Fruit fly (Drosophila melanogaster) whole organism, embryonic: ENCODE measurements around the gene Gart.

Experiments used
- Ada2b ChIP-seq: fragments of 200-800 bp; sonication (Bioruptor generic); IDR thresholded peaks from 2 replicates; pipeline ENCODE4 v1.3.6; 2022; ENCODE audit warnings: missing biosample characterization, missing genetic modification characterization
- Antp ChIP-seq: fragments of 200-800 bp; sonication (Bioruptor generic); optimal IDR thresholded peaks from 3 replicates; lab custom pipeline; 2016; ENCODE audit warnings: missing biosample characterization, missing genetic modification characterization
- CG10147 ChIP-seq: fragments of 200-800 bp; sonication (Bioruptor generic); optimal IDR thresholded peaks from 2 replicates; lab custom pipeline; 2019; ENCODE audit warnings: missing biosample characterization, mild to moderate bottlenecking, missing genetic modification characterization, moderate library complexity
- CG10209 ChIP-seq: fragments of 200-800 bp; sonication (Bioruptor generic); optimal IDR thresholded peaks from 3 replicates; lab custom pipeline; 2017; ENCODE audit warnings: missing biosample characterization, mild to moderate bottlenecking, missing genetic modification characterization, missing genetic modification reagents
- CG10431 ChIP-seq: fragments of 200-800 bp; sonication (Bioruptor generic); optimal IDR thresholded peaks from 3 replicates; lab custom pipeline; 2018; ENCODE audit warnings: missing biosample characterization, mild to moderate bottlenecking, missing genetic modification characterization
- CG11695 ChIP-seq: fragments of 200-800 bp; sonication (Bioruptor generic); IDR thresholded peaks from 3 replicates; pipeline ENCODE4 v1.3.6; 2022; ENCODE audit warnings: missing biosample characterization, missing genetic modification characterization
- CG13894 ChIP-seq: fragments of 200-800 bp; sonication (Bioruptor generic); optimal IDR thresholded peaks from 3 replicates; lab custom pipeline; 2018; ENCODE audit warnings: missing biosample characterization, mild to moderate bottlenecking, missing genetic modification characterization, moderate library complexity
- CG17568 ChIP-seq: fragments of 200-800 bp; sonication (Bioruptor generic); optimal IDR thresholded peaks from 2 replicates; lab custom pipeline; 2018; ENCODE audit warnings: missing biosample characterization, mild to moderate bottlenecking, missing genetic modification characterization, moderate library complexity
- CG17829 ChIP-seq: fragments of 200-800 bp; optimal IDR thresholded peaks from 2 replicates; lab custom pipeline; 2019; ENCODE audit warnings: missing biosample characterization, mild to moderate bottlenecking, missing genetic modification characterization, moderate library complexity
- CG1832 ChIP-seq: fragments of 200-800 bp; sonication (Bioruptor generic); optimal IDR thresholded peaks from 2 replicates; lab custom pipeline; 2017; ENCODE audit warnings: missing biosample characterization, mild to moderate bottlenecking, missing genetic modification characterization, inconsistent platforms
- CG2678 ChIP-seq: fragments of 200-800 bp; sonication (Bioruptor generic); optimal IDR thresholded peaks from 3 replicates; lab custom pipeline; 2019; ENCODE audit warnings: missing biosample characterization, mild to moderate bottlenecking, missing genetic modification characterization, moderate library complexity
- CG30431 ChIP-seq: fragments of 200-800 bp; sonication (Bioruptor generic); optimal IDR thresholded peaks from 2 replicates; lab custom pipeline; 2017; ENCODE audit warnings: missing biosample characterization, missing genetic modification characterization
- CG31441 ChIP-seq: fragments of 200-800 bp; sonication (Bioruptor generic); IDR thresholded peaks from 2 replicates; pipeline ENCODE4 v1.3.6; 2022; ENCODE audit warnings: missing biosample characterization, missing genetic modification characterization
- CG32772 ChIP-seq: fragments of 200-800 bp; sonication (Bioruptor generic); IDR thresholded peaks from 2 replicates; pipeline ENCODE4 v1.3.6; 2022; ENCODE audit warnings: missing biosample characterization, missing genetic modification characterization
- CG4360 ChIP-seq: fragments of 200-800 bp; sonication (Bioruptor generic); IDR thresholded peaks from 2 replicates; pipeline ENCODE4 v1.3.6; 2022; ENCODE audit warnings: missing biosample characterization, missing genetic modification characterization
- CG4730 ChIP-seq: fragments of 200-800 bp; sonication (Bioruptor generic); IDR thresholded peaks from 2 replicates; pipeline ENCODE4 v1.3.6; 2022; ENCODE audit warnings: missing biosample characterization, missing genetic modification characterization
- CG7357 ChIP-seq: fragments of 200-800 bp; sonication (Bioruptor generic); IDR thresholded peaks from 3 replicates; pipeline ENCODE4 v1.3.6; 2022; ENCODE audit warnings: missing biosample characterization, missing genetic modification characterization
- CG8290 ChIP-seq, 3 experiments: fragments of 200-800 bp; sonication (Bioruptor generic); optimal IDR thresholded peaks; 2 replicates each; lab custom pipeline; 2016 to 2019; ENCODE audit warnings: missing biosample characterization in 3 of 3, missing genetic modification characterization in 3 of 3, mild to moderate bottlenecking in 2 of 3, moderate library complexity in 1 of 3
- Deaf1 ChIP-seq: fragments of 200-800 bp; optimal IDR thresholded peaks from 3 replicates; lab custom pipeline; 2019; ENCODE audit warnings: missing biosample characterization, mild to moderate bottlenecking, missing genetic modification characterization, moderate library complexity
- Elba2 ChIP-seq: fragments of 200-800 bp; sonication (Bioruptor generic); optimal IDR thresholded peaks from 3 replicates; lab custom pipeline; 2016; ENCODE audit warnings: missing biosample characterization, missing genetic modification characterization
- HLH54F ChIP-seq: fragments of 200-800 bp; sonication (Bioruptor generic); optimal IDR thresholded peaks from 3 replicates; lab custom pipeline; 2016; ENCODE audit warnings: missing biosample characterization, missing genetic modification characterization
- Mad ChIP-seq: fragments of 200-800 bp; sonication (Bioruptor generic); optimal IDR thresholded peaks from 2 replicates; lab custom pipeline; 2016; ENCODE audit warnings: missing biosample characterization, missing genetic modification characterization
- Oli ChIP-seq: fragments of 200-800 bp; sonication (Bioruptor generic); optimal IDR thresholded peaks from 2 replicates; lab custom pipeline; 2018; ENCODE audit warnings: missing biosample characterization, mild to moderate bottlenecking, missing genetic modification characterization, moderate library complexity
- Optix ChIP-seq: fragments of 200-800 bp; sonication (Bioruptor generic); IDR thresholded peaks from 3 replicates; pipeline ENCODE4 v1.3.6; 2022; ENCODE audit warnings: missing biosample characterization, missing genetic modification characterization
- Pdp1 ChIP-seq, 2 experiments: fragments of 200-800 bp; sonication (Bioruptor generic); optimal IDR thresholded peaks; 3 replicates each; lab custom pipeline; 2016; ENCODE audit warnings: missing biosample characterization in 2 of 2, missing genetic modification characterization in 2 of 2, mild to moderate bottlenecking in 1 of 2, moderate library complexity in 1 of 2
- Rfx ChIP-seq: fragments of 200-800 bp; sonication (Bioruptor generic); IDR thresholded peaks from 2 replicates; pipeline ENCODE4 v1.3.6; 2022; ENCODE audit warnings: missing biosample characterization, missing genetic modification characterization
- ash1 ChIP-seq: fragments of 200-800 bp; sonication (Bioruptor generic); optimal IDR thresholded peaks from 2 replicates; lab custom pipeline; 2018; ENCODE audit warnings: missing biosample characterization, mild to moderate bottlenecking, missing genetic modification characterization
- cg ChIP-seq: fragments of 200-800 bp; sonication (Bioruptor generic); optimal IDR thresholded peaks from 3 replicates; lab custom pipeline; 2019; ENCODE audit warnings: missing biosample characterization, mild to moderate bottlenecking, missing genetic modification characterization, moderate library complexity
- ci ChIP-seq: fragments of 200-800 bp; sonication (Bioruptor generic); IDR thresholded peaks from 3 replicates; pipeline ENCODE4 v1.3.6; 2022; ENCODE audit warnings: missing biosample characterization, missing genetic modification characterization
- croc ChIP-seq: fragments of 200-800 bp; sonication (Bioruptor generic); conservative IDR thresholded peaks from 3 replicates; pipeline ENCODE4 v1.3.6; 2022; ENCODE audit warnings: missing biosample characterization, missing genetic modification characterization
- cwo ChIP-seq: fragments of 200-800 bp; sonication (Bioruptor generic); optimal IDR thresholded peaks from 3 replicates; lab custom pipeline; 2017; ENCODE audit warnings: missing biosample characterization, missing genetic modification characterization, mild to moderate bottlenecking, moderate library complexity, missing genetic modification reagents
- ems ChIP-seq: fragments of 200-800 bp; sonication (Bioruptor generic); optimal IDR thresholded peaks from 3 replicates; lab custom pipeline; 2016; ENCODE audit warnings: missing biosample characterization, missing genetic modification characterization
- fu2 ChIP-seq: fragments of 200-800 bp; sonication (Bioruptor generic); optimal IDR thresholded peaks from 2 replicates; lab custom pipeline; 2016; ENCODE audit warnings: missing biosample characterization, missing genetic modification characterization
- gcm ChIP-seq: fragments of 200-800 bp; sonication (Bioruptor generic); optimal IDR thresholded peaks from 2 replicates; lab custom pipeline; 2019; ENCODE audit warnings: missing biosample characterization, mild to moderate bottlenecking, missing genetic modification characterization, moderate library complexity
- gcm2 ChIP-seq: fragments of 200-800 bp; sonication (Bioruptor generic); optimal IDR thresholded peaks from 2 replicates; lab custom pipeline; 2016; ENCODE audit warnings: missing biosample characterization, missing genetic modification characterization
- gsb ChIP-seq: fragments of 200-800 bp; sonication (Bioruptor generic); IDR thresholded peaks from 2 replicates; pipeline ENCODE4 v1.3.6; 2022; ENCODE audit warnings: missing biosample characterization, missing genetic modification characterization
- gsb-n ChIP-seq: fragments of 200-800 bp; sonication (Bioruptor generic); optimal IDR thresholded peaks from 3 replicates; lab custom pipeline; 2018; ENCODE audit warnings: missing biosample characterization, mild to moderate bottlenecking, missing genetic modification characterization
- lbe ChIP-seq: fragments of 200-800 bp; sonication (Bioruptor generic); optimal IDR thresholded peaks from 2 replicates; lab custom pipeline; 2016; ENCODE audit warnings: missing biosample characterization, mild to moderate bottlenecking, missing genetic modification characterization
- lola ChIP-seq, 3 experiments: fragments of >200 bp in 2 of 3; fragments of 200-800 bp in 1 of 3; sonication (Bioruptor generic) in 1 of 3; optimal IDR thresholded peaks; 2 replicates each; lab custom pipeline; 2017 to 2019; ENCODE audit warnings: missing biosample characterization in 3 of 3, missing genetic modification characterization in 3 of 3, mild to moderate bottlenecking in 1 of 3, moderate library complexity in 1 of 3
- lov ChIP-seq, 2 experiments: fragments of 200-800 bp in 1 of 2; fragments of >200 bp in 1 of 2; sonication (Bioruptor generic) in 1 of 2; IDR thresholded peaks in 1 of 2; optimal IDR thresholded peaks in 1 of 2; 2 replicates in 1 of 2; 3 replicates in 1 of 2; pipeline versions ENCODE4 v1.3.6 to Lab custom; 2017 to 2022; ENCODE audit warnings: missing biosample characterization in 1 of 2, missing genetic modification characterization in 1 of 2
- pho ChIP-seq: fragments of 200-800 bp; sonication (Bioruptor generic); optimal IDR thresholded peaks from 2 replicates; lab custom pipeline; 2016; ENCODE audit warnings: missing biosample characterization, missing genetic modification characterization
- pum ChIP-seq: fragments of 200-800 bp; sonication (Bioruptor generic); optimal IDR thresholded peaks from 2 replicates; lab custom pipeline; 2016; ENCODE audit warnings: missing biosample characterization, missing genetic modification characterization
- salm ChIP-seq: fragments of 200-800 bp; sonication (Bioruptor generic); optimal IDR thresholded peaks from 2 replicates; lab custom pipeline; 2018; ENCODE audit warnings: missing biosample characterization, mild to moderate bottlenecking, missing genetic modification characterization
- sens-2 ChIP-seq: fragments of 200-800 bp; sonication (Bioruptor generic); IDR thresholded peaks from 2 replicates; pipeline ENCODE4 v1.3.6; 2022; ENCODE audit warnings: missing biosample characterization, missing genetic modification characterization
- sr ChIP-seq: fragments of 200-800 bp; sonication (Bioruptor generic); IDR thresholded peaks from 3 replicates; pipeline ENCODE4 v1.3.6; 2022; ENCODE audit warnings: missing biosample characterization, missing genetic modification characterization
- stc ChIP-seq: fragments of 200-800 bp; sonication (Bioruptor generic); IDR thresholded peaks from 2 replicates; pipeline ENCODE4 v1.3.6; 2022; ENCODE audit warnings: missing biosample characterization, missing genetic modification characterization
- tap ChIP-seq: fragments of 200-800 bp; optimal IDR thresholded peaks from 3 replicates; lab custom pipeline; 2019; ENCODE audit warnings: missing biosample characterization, mild to moderate bottlenecking, missing genetic modification characterization, moderate library complexity
- tna ChIP-seq: fragments of 200-800 bp; sonication (Bioruptor generic); IDR thresholded peaks from 2 replicates; pipeline ENCODE4 v1.3.6; 2022; ENCODE audit warnings: missing biosample characterization, missing genetic modification characterization; ENCODE audit not compliant: partially characterized antibody
- yki ChIP-seq: fragments of >200 bp; optimal IDR thresholded peaks from 3 replicates; lab custom pipeline; 2018

Gart gene

DNA sequence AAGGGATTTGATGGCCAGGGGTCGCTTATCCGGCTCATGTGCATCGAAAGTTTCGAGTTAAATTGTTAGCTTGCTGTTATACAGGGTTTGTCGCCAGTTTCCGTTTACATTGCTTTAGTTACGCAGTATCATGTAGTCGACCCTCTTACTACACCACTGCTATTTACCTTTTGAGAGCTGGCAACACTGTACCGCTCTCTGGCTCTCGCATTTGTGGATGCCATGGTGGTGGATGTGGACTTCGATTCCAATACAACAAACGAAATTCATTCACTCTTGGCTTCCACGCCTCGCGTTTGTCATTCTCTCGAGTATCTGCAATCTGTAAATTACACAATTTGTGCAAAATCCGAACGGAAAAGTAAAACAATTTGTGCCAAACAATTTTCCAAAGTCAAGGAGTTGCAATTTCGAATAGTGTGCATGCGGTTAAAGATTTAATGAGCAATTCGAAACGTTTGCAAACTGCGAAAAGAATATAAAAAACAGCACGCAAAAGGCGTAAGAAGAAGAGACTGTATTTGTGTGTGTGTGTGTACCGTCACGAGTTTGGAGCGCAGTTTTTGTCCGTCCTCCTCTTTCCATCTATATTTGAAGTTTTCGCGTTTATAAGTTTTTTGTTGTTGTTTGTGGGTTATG lies 25.4 kb upstream of the Gart start (continued):
- TF ChIP-seq Rfx (GFP tag; lab: Robert Waterston, UW) (peak; percentile 52), Mad (GFP tag; lab: Kevin White, UChicago) (no peak), tap (peak; percentile 25), ash1 (peak; percentile 50), Oli (tag; lab: Kevin White, UChicago) (no peak), HLH54F (GFP tag; lab: Kevin White, UChicago) (no peak), Deaf1 (tag; lab: Kevin White, UChicago) (peak; percentile 40), Optix (GFP tag; lab: Robert Waterston, UW) (no peak), croc (GFP tag; lab: Robert Waterston, UW) (no peak), sens-2 (no peak), salm (tag; lab: Kevin White, UChicago) (no peak), ems (no peak), cwo (GFP tag; lab: Kevin White, UChicago) (peak; percentile 35), CG8290 (GFP tag; optimal IDR thresholded peaks at IDR 0.05; lab: Kevin White, UChicago) (peak; percentile 24), CG8290 (tag; optimal IDR thresholded peaks at IDR 0.05; lab: Kevin White, UChicago) (peak in 1 of 2 experiments; percentile 86), pum (GFP tag; lab: Kevin White, UChicago) (no peak), gsb (GFP tag; lab: Robert Waterston, UW) (no peak), gsb-n (tag; lab: Kevin White, UChicago) (no peak), stc (GFP tag; lab: Robert Waterston, UW) (no peak), CG4730 (GFP tag; lab: Robert Waterston, UW) (no peak), CG2678 (tag; lab: Kevin White, UChicago) (no peak), CG10147 (GFP tag; lab: Kevin White, UChicago) (peak; percentile 42), CG4360 (GFP tag; lab: Robert Waterston, UW) (0 out of 2 replicates have a peak, but pooled peaks have one; percentile 5), fu2 (GFP tag; lab: Kevin White, UChicago) (no peak), pho (no peak), sr (GFP tag; lab: Robert Waterston, UW) (peak; percentile 13; the same call in 1 of the 3 replicates), Elba2 (GFP tag; lab: Kevin White, UChicago) (peak; percentile 30), CG1832 (GFP tag; lab: Kevin White, UChicago) (no peak), CG31441 (GFP tag; lab: Robert Waterston, UW) (no peak; the same call in 1 of the 2 replicates), lov (optimal IDR thresholded peaks at IDR 0.05; lab: Kevin White, UChicago) (no peak), lov (GFP tag; IDR thresholded peaks at IDR 0.05; lab: Robert Waterston, UW) (0 out of 3 replicates have a peak, but pooled peaks have one; percentile 13), CG17568 (GFP tag; lab: Kevin White, UChicago) (no peak), CG17829 (tag; lab: Kevin White, UChicago) (peak; percentile 43), CG10209 (no peak), Ada2b (GFP tag; lab: Robert Waterston, UW) (peak; percentile 23; the same call in 1 of the 2 replicates), CG10431 (peak; percentile 72), CG13894 (tag; lab: Kevin White, UChicago) (no peak), gcm2 (no peak), tna (GFP tag; lab: Robert Waterston, UW) (peak; percentile 100), CG11695 (GFP tag; lab: Robert Waterston, UW) (peak; percentile 65; the same call in 2 of the 3 replicates), lola (GFP tag; optimal IDR thresholded peaks at IDR 0.05; lab: Kevin White, UChicago) (no peak), CG7357 (GFP tag; lab: Robert Waterston, UW) (no peak), cg (GFP tag; lab: Kevin White, UChicago) (peak; percentile 86), CG32772 (GFP tag; lab: Robert Waterston, UW) (no peak), Pdp1 (GFP tag; optimal IDR thresholded peaks at IDR 0.05; lab: Kevin White, UChicago) (peak; percentile 17 to 95), Antp (peak; percentile 15), gcm (GFP tag; lab: Kevin White, UChicago) (no peak), ci (GFP tag; lab: Robert Waterston, UW) (peak; percentile 62; the same call in 2 of the 3 replicates), lbe (GFP tag; lab: Kevin White, UChicago) (peak; percentile 67), CG30431 (GFP tag; lab: Kevin White, UChicago) (no peak), yki (lab: Kevin White, UChicago) (no peak)
